Worm (Caenorhabditis elegans) whole organism, L3 larva: Measurements from ENCODE around the gene srsx-30.

Experiments used
- R02D3.7 ChIP-seq: fragments of 150-350 bp; optimal IDR thresholded peaks from 2 replicates; lab custom pipeline; 2014; ENCODE audit warnings: missing biosample characterization, missing genetic modification characterization
- ZK546.5 ChIP-seq: sonication (generic microtip); optimal IDR thresholded peaks from 2 replicates; lab custom pipeline; 2017; ENCODE audit warnings: missing biosample characterization, missing genetic modification characterization
- aly-2 ChIP-seq: fragments of 150-350 bp; optimal IDR thresholded peaks from 2 replicates; lab custom pipeline; 2014; ENCODE audit warnings: missing biosample characterization, missing genetic modification characterization
- ama-1 ChIP-seq: fragments of 150-350 bp; optimal IDR thresholded peaks from 2 replicates; lab custom pipeline; 2018
- ceh-16 ChIP-seq: sonication (generic microtip); optimal IDR thresholded peaks from 2 replicates; lab custom pipeline; 2017; ENCODE audit warnings: missing biosample characterization, missing genetic modification characterization
- ceh-82 ChIP-seq: fragments of 150-350 bp; optimal IDR thresholded peaks from 2 replicates; lab custom pipeline; 2014; ENCODE audit warnings: missing biosample characterization, missing genetic modification characterization
- ceh-9 ChIP-seq: sonication (generic microtip); optimal IDR thresholded peaks from 2 replicates; lab custom pipeline; 2018; ENCODE audit warnings: missing biosample characterization, missing genetic modification characterization
- daf-12 ChIP-seq: fragments of 150-350 bp; optimal IDR thresholded peaks from 2 replicates; lab custom pipeline; 2014; ENCODE audit warnings: missing biosample characterization, missing genetic modification reagents, missing genetic modification characterization
- egl-27 ChIP-seq: sonication (generic microtip); optimal IDR thresholded peaks from 4 replicates; lab custom pipeline; 2017; ENCODE audit warnings: missing biosample characterization, missing genetic modification reagents, missing genetic modification characterization
- egl-5 ChIP-seq: fragments of 150-350 bp; optimal IDR thresholded peaks from 2 replicates; lab custom pipeline; 2017; ENCODE audit warnings: missing biosample characterization, missing genetic modification reagents, missing genetic modification characterization, inconsistent platforms
- elt-1 ChIP-seq: fragments of 150-350 bp; optimal IDR thresholded peaks from 2 replicates; lab custom pipeline; 2014; ENCODE audit warnings: missing biosample characterization, missing genetic modification characterization
- elt-2 ChIP-seq: sonication (generic microtip); optimal IDR thresholded peaks from 2 replicates; lab custom pipeline; 2016; ENCODE audit warnings: missing genetic modification reagents, mild to moderate bottlenecking, missing genetic modification characterization, missing compliant biosample characterization
- eor-1 ChIP-seq, 2 experiments: fragments of 150-350 bp; optimal IDR thresholded peaks; 2 replicates each; lab custom pipeline; 2014 to 2018; ENCODE audit warnings: missing biosample characterization in 2 of 2, missing genetic modification characterization in 2 of 2
- fkh-10 ChIP-seq: sonication (generic microtip); optimal IDR thresholded peaks from 2 replicates; lab custom pipeline; 2017; ENCODE audit warnings: missing biosample characterization, missing genetic modification reagents, missing genetic modification characterization
- lin-15B ChIP-seq: fragments of 150-350 bp; optimal IDR thresholded peaks from 2 replicates; lab custom pipeline; 2014; ENCODE audit warnings: missing biosample characterization, missing genetic modification characterization
- lin-39 ChIP-seq: fragments of 150-350 bp; optimal IDR thresholded peaks from 2 replicates; lab custom pipeline; 2018; ENCODE audit warnings: missing biosample characterization, missing genetic modification reagents, missing genetic modification characterization
- lsy-12 ChIP-seq: sonication (generic microtip); optimal IDR thresholded peaks from 2 replicates; lab custom pipeline; 2016; ENCODE audit warnings: mild to moderate bottlenecking, missing genetic modification characterization, missing compliant biosample characterization
- mdl-1 ChIP-seq: fragments of 150-350 bp; optimal IDR thresholded peaks from 2 replicates; lab custom pipeline; 2014; ENCODE audit warnings: missing biosample characterization, missing genetic modification characterization
- nfya-1 ChIP-seq: sonication (generic microtip); optimal IDR thresholded peaks from 2 replicates; lab custom pipeline; 2017; ENCODE audit warnings: missing genetic modification characterization, mild to moderate bottlenecking, missing compliant biosample characterization, antibody characterized with exemption, moderate library complexity; ENCODE audit not compliant: insufficient read depth
- nhr-11 ChIP-seq: fragments of 150-350 bp; optimal IDR thresholded peaks from 2 replicates; lab custom pipeline; 2014; ENCODE audit warnings: missing biosample characterization, missing genetic modification characterization
- nhr-23 ChIP-seq: fragments of 150-350 bp; optimal IDR thresholded peaks from 2 replicates; lab custom pipeline; 2014; ENCODE audit warnings: missing biosample characterization, missing genetic modification reagents, missing genetic modification characterization
- nhr-237 ChIP-seq: fragments of 150-350 bp; optimal IDR thresholded peaks from 2 replicates; lab custom pipeline; 2014; ENCODE audit warnings: missing biosample characterization, missing genetic modification characterization
- nhr-25 ChIP-seq: sonication (generic microtip); optimal IDR thresholded peaks from 2 replicates; lab custom pipeline; 2017; ENCODE audit warnings: missing biosample characterization, missing genetic modification characterization
- nhr-28 ChIP-seq: fragments of 150-350 bp; optimal IDR thresholded peaks from 2 replicates; lab custom pipeline; 2014; ENCODE audit warnings: missing biosample characterization, missing genetic modification characterization
- nhr-43 ChIP-seq: sonication (generic microtip); optimal IDR thresholded peaks from 2 replicates; lab custom pipeline; 2016; ENCODE audit warnings: mild to moderate bottlenecking, missing genetic modification characterization, missing compliant biosample characterization; ENCODE audit not compliant: poor library complexity, severe bottlenecking
- nhr-76 ChIP-seq: fragments of 150-350 bp; sonication (generic microtip); optimal IDR thresholded peaks from 5 replicates; lab custom pipeline; 2014; ENCODE audit warnings: missing biosample characterization, missing genetic modification characterization
- nhr-77 ChIP-seq: fragments of 150-350 bp; optimal IDR thresholded peaks from 2 replicates; lab custom pipeline; 2014; ENCODE audit warnings: missing biosample characterization, missing genetic modification characterization
- pha-4 ChIP-seq: fragments of 150-350 bp; optimal IDR thresholded peaks from 2 replicates; lab custom pipeline; 2014; ENCODE audit warnings: missing biosample characterization, missing genetic modification reagents, missing genetic modification characterization
- sea-2 ChIP-seq: fragments of 150-350 bp; sonication (generic microtip); optimal IDR thresholded peaks from 4 replicates; lab custom pipeline; 2014; ENCODE audit warnings: missing biosample characterization, missing genetic modification reagents, missing genetic modification characterization
- skn-1 ChIP-seq: fragments of 150-350 bp; optimal IDR thresholded peaks from 2 replicates; lab custom pipeline; 2014; ENCODE audit warnings: missing biosample characterization, missing genetic modification characterization
- snpc-4 ChIP-seq: fragments of 150-350 bp; optimal IDR thresholded peaks from 2 replicates; lab custom pipeline; 2014; ENCODE audit warnings: missing biosample characterization, missing genetic modification characterization
- unc-39 ChIP-seq: sonication (generic microtip); optimal IDR thresholded peaks from 4 replicates; lab custom pipeline; 2017; ENCODE audit warnings: missing biosample characterization, missing genetic modification characterization
- unc-62 ChIP-seq: fragments of 150-350 bp; sonication (generic microtip); optimal IDR thresholded peaks from 4 replicates; lab custom pipeline; 2014; ENCODE audit warnings: missing biosample characterization, missing genetic modification reagents, missing genetic modification characterization
- ztf-11 ChIP-seq: fragments of 150-350 bp; optimal IDR thresholded peaks from 2 replicates; lab custom pipeline; 2014; ENCODE audit warnings: missing biosample characterization, missing genetic modification characterization
- ztf-4 ChIP-seq: fragments of 150-350 bp; optimal IDR thresholded peaks from 2 replicates; lab custom pipeline; 2014; ENCODE audit warnings: missing biosample characterization, missing genetic modification characterization

The srsx-30 gene

ce11 chrV:10133277-10133676 is 25.4 kb upstream of the srsx-30 start:
- peak; percentile 23 for TF ChIP-seq nhr-23
- TF ChIP-seq elt-1, result no peak

- TF ChIP-seq pha-4 (tag; lab: Kevin White, UChicago) (peak; percentile 50), ztf-11 (tag; lab: Kevin White, UChicago) (no peak), nfya-1 (peak; percentile 52), nhr-28 (tag; lab: Kevin White, UChicago) (no peak), nhr-25 (peak; percentile 17), sea-2 (GFP tag; lab: Kevin White, UChicago) (no peak), lin-15B (tag; lab: Kevin White, UChicago) (peak; percentile 84), ztf-4 (tag; lab: Kevin White, UChicago) (no peak), snpc-4 (peak; percentile 75)
Observed at ce11 chrV:10134077-10134693, 24.4 kb upstream of the srsx-30 start, which contains the start of the genes C08B6.18, wdr-20 and C08B6.8. TSS of gene C08B6.18 (minus strand) at chrV:10134127. TSS of gene wdr-20 (minus strand) at chrV:10134158. TSS of gene C08B6.8 (plus strand) at chrV:10134643.

- no peak for TF ChIP-seq nhr-23
- peak; percentile 42 for TF ChIP-seq lin-39 (tag; lab: Kevin White, UChicago)
- no peak for TF ChIP-seq unc-39 (tag; lab: Kevin White, UChicago)
- TF ChIP-seq elt-1, result no peak
- no peak for TF ChIP-seq elt-2
- TF ChIP-seq fkh-10 (GFP tag; lab: Kevin White, UChicago), result no peak
- no peak for TF ChIP-seq snpc-4
Observed at ce11 chrV:10145653-10146052, 13.0 kb upstream of the srsx-30 start, which contains the start of gene C51E3.9. TSS of gene C51E3.9 (plus strand) at chrV:10145953.

ce11 chrV:10146787-10147186 is 11.8 kb upstream of the srsx-30 start:
- TF ChIP-seq lin-15B (tag; lab: Kevin White, UChicago), result no peak
- no peak for TF ChIP-seq aly-2 (tag; lab: Kevin White, UChicago)
- no peak for TF ChIP-seq snpc-4
- peak; percentile 81 for TF ChIP-seq egl-5
- peak; percentile 29 for TF ChIP-seq nfya-1
- TF ChIP-seq fkh-10 (GFP tag; lab: Kevin White, UChicago), result no peak
- no peak for TF ChIP-seq sea-2 (GFP tag; lab: Kevin White, UChicago)
- TF ChIP-seq nhr-25, result no peak

ce11 chrV:10148352-10148751 is 10.3 kb upstream of the srsx-30 start, which contains the start of gene srsx-26:
TSS of gene srsx-26 (plus strand) at chrV:10148652.
- no peak for TF ChIP-seq nhr-237
- TF ChIP-seq nhr-77 (tag; lab: Kevin White, UChicago), result no peak
- no peak for TF ChIP-seq egl-27 (tag; lab: Kevin White, UChicago)
- TF ChIP-seq mdl-1, result no peak
- no peak for TF ChIP-seq pha-4 (tag; lab: Kevin White, UChicago)
- TF ChIP-seq nhr-23, result no peak
- TF ChIP-seq nhr-43 (tag; lab: Kevin White, UChicago), result no peak
- TF ChIP-seq, all 47 proteins: peak for 0

- TF ChIP-seq skn-1 (no peak), nhr-237 (no peak), nhr-23 (no peak), lin-39 (tag; lab: Kevin White, UChicago) (no peak), ama-1 (no peak), ceh-82 (no peak), unc-39 (tag; lab: Kevin White, UChicago) (no peak), nhr-76 (tag; lab: Kevin White, UChicago) (no peak), nhr-28 (tag; lab: Kevin White, UChicago) (no peak), fkh-10 (GFP tag; lab: Kevin White, UChicago) (no peak)
Observed at ce11 chrV:10149728-10150127, 8.9 kb upstream of the srsx-30 start, which contains the start of gene srsx-27. TSS of gene srsx-27 (plus strand) at chrV:10150028.

- TF ChIP-seq nhr-11 (tag; lab: Kevin White, UChicago), result no peak
- no peak for TF ChIP-seq nhr-237
- no peak for TF ChIP-seq ceh-9
- TF ChIP-seq nhr-43 (tag; lab: Kevin White, UChicago), result no peak
- TF ChIP-seq daf-12 (tag; lab: Kevin White, UChicago), result no peak
- no peak for TF ChIP-seq unc-62 (GFP tag; lab: Kevin White, UChicago)
- TF ChIP-seq fkh-10 (GFP tag; lab: Kevin White, UChicago), result no peak
- TF ChIP-seq nhr-76 (tag; lab: Kevin White, UChicago), result no peak
- no peak for TF ChIP-seq egl-5
- TF ChIP-seq pha-4 (tag; lab: Kevin White, UChicago), result no peak
- no peak for TF ChIP-seq unc-39 (tag; lab: Kevin White, UChicago)
- no peak for TF ChIP-seq ZK546.5 (tag; lab: Kevin White, UChicago)
- TF ChIP-seq eor-1 (tag; optimal IDR thresholded peaks at IDR 0.05; lab: Kevin White, UChicago), result no peak
- TF ChIP-seq ceh-16, result no peak
- no peak for TF ChIP-seq lsy-12 (tag; lab: Kevin White, UChicago)
- no peak for TF ChIP-seq R02D3.7 (tag; lab: Kevin White, UChicago)
- no peak for TF ChIP-seq ceh-82
Observed at ce11 chrV:10152278-10152677, 6.3 kb upstream of the srsx-30 start, which contains the start of gene srsx-28. TSS of gene srsx-28 (plus strand) at chrV:10152578.
